Worm (Caenorhabditis elegans) whole organism, young adult: Measurements from ENCODE around the gene C05B5.12.

Experiments
- F57A8.1 ChIP-seq: fragments of 200-800 bp; sonication (Bioruptor generic); optimal IDR thresholded peaks from 2 replicates; lab custom pipeline; 2018; ENCODE audit warnings: mild to moderate bottlenecking, missing genetic modification characterization, moderate library complexity, missing compliant biosample characterization
- ekl-4 ChIP-seq: fragments of 200-800 bp; sonication (Bioruptor generic); IDR thresholded peaks from 2 replicates; pipeline ENCODE4 v1.3.6; 2022; ENCODE audit warnings: missing genetic modification reagents, missing genetic modification characterization, missing compliant biosample characterization
- hmg-1.2 ChIP-seq: fragments of 200-800 bp; sonication (Bioruptor generic); IDR thresholded peaks from 2 replicates; pipeline ENCODE4 v1.3.6; 2022; ENCODE audit warnings: missing genetic modification reagents, missing genetic modification characterization, missing compliant biosample characterization
- nfya-1 ChIP-seq: sonication (generic microtip); optimal IDR thresholded peaks from 2 replicates; lab custom pipeline; 2017; ENCODE audit warnings: antibody characterized with exemption, missing compliant biosample characterization, missing genetic modification characterization, borderline replicate concordance; ENCODE audit not compliant: insufficient read depth
- snpc-4 ChIP-seq, 5 experiments: fragments of 150-350 bp in 1 of 5; sonication (generic microtip) in 4 of 5; optimal IDR thresholded peaks; 2 replicates each; lab custom pipeline; 2014 to 2018; ENCODE audit warnings: missing genetic modification characterization in 5 of 5, missing biosample characterization in 3 of 5, antibody characterized with exemption in 2 of 5, mild to moderate bottlenecking in 2 of 5, missing compliant biosample characterization in 2 of 5, missing genotype in 2 of 5, moderate library complexity in 2 of 5, missing genetic modification reagents in 1 of 5

DNA sequence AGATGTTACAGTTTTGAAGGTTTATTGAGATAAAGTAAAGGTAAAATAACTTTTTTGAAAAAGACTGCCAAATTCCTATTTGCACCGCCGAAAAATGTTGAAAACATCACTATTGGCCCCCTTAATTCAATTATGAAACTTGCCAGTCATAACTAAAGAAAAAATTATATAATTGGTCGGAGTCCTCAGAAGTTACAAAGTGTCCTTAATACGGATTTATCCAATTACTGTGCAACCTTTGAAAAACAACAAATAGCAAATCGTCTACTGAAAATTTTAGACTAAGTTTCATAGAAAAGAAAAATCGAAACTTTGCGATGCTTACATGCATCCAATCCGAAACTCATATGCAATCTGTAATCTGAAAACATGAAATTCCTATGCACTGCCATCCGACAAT, 2.6 kb upstream of the C05B5.12 start:
- TF ChIP-seq ekl-4 (GFP tag; lab: Robert Waterston, UW) (no peak), snpc-4 (GFP tag; optimal IDR thresholded peaks at IDR 0.05; lab: Kevin White, UChicago) (no peak), snpc-4 (tag; optimal IDR thresholded peaks at IDR 0.05; lab: Kevin White, UChicago) (no peak), F57A8.1 (no peak), nfya-1 (tag; lab: Kevin White, UChicago) (no peak), hmg-1.2 (GFP tag; lab: Robert Waterston, UW) (no peak)
